Worm (Caenorhabditis elegans): ENCODE measurements around the gene str-8.
"Not testable (repeated sequence)": the region's sequence is repeated elsewhere in the genome, so short reads cannot be mapped to it uniquely, and the experiment has no call there.

DNA sequence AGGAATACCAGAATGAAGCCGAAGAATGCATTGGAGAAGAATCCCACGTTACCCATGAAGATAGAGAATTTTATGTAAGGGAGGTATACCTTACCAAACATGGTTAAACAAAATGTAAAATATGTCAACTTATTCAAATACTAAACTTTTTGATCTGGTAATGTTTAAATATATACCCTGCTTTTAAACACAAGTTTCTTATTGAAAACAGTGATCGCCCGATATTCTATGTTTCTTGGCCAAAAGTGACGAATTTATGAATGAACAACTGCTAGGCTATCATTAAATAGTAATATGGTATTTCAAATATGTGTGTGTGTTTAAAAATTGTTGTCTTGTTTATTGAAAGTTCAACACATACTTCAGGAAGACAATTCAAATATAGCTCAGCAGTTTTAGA lies 6.5 kb upstream of the str-8 start, which contains the start of gene T23D5.8:
- TF ChIP-seq ceh-36 (tag; optimal IDR thresholded peaks at IDR 0.05); F13C5.2 (tag; optimal IDR thresholded peaks at IDR 0.05); flt-1 (GFP tag; IDR thresholded peaks at IDR 0.05): not testable (repeated sequence)
